Fruit fly (Drosophila melanogaster): ENCODE results near the gene CG12065.

Gene CG12065

dm6 chrX:8627171-8627570, 53.1 kb downstream of the CG12065 start (continued):
- TF ChIP-seq CG3163 (GFP tag; optimal IDR thresholded peaks at IDR 0.05): peak; percentile 39
- peak; percentile 69 for TF ChIP-seq Sox102F (GFP tag; optimal IDR thresholded peaks at IDR 0.05)
- no peak for TF ChIP-seq CG12104 (GFP tag; optimal IDR thresholded peaks at IDR 0.05)
- peak; percentile 5 for TF ChIP-seq slou (GFP tag; optimal IDR thresholded peaks at IDR 0.05)
- TF ChIP-seq CG13287 (GFP tag; IDR thresholded peaks at IDR 0.05; ENCODE audit: partially characterized antibody): no peak
- TF ChIP-seq pho (GFP tag; optimal IDR thresholded peaks at IDR 0.05): no peak
- peak; percentile 47; the same call in 1 of the 3 replicates for TF ChIP-seq CG2199 (GFP tag; IDR thresholded peaks at IDR 0.05)
- TF ChIP-seq CG9609 (GFP tag; optimal IDR thresholded peaks at IDR 0.05): peak; percentile 34
- TF ChIP-seq eyg (GFP tag; optimal IDR thresholded peaks at IDR 0.05): peak; percentile 15
- TF ChIP-seq Ssrp (tag; optimal IDR thresholded peaks at IDR 0.05): peak; percentile 74
- peak; percentile 89 for TF ChIP-seq nmo (GFP tag; optimal IDR thresholded peaks at IDR 0.05)
- peak; percentile 56 for TF ChIP-seq CG13775 (GFP tag; optimal IDR thresholded peaks at IDR 0.05)
- TF ChIP-seq nerfin-2 (GFP tag; IDR thresholded peaks at IDR 0.05; ENCODE audit: partially characterized antibody): no peak
- TF ChIP-seq sna (GFP tag; IDR thresholded peaks at IDR 0.05; ENCODE audit: partially characterized antibody): no peak
- no peak for TF ChIP-seq pan (optimal IDR thresholded peaks at IDR 0.05)
- TF ChIP-seq pan (GFP tag; optimal IDR thresholded peaks at IDR 0.05 in 1 of 2, IDR thresholded peaks at IDR 0.05 in 1 of 2): peak in 1 of 2 experiments; percentile 62
- TF ChIP-seq insv (GFP tag; optimal IDR thresholded peaks at IDR 0.05): no peak
- peak; percentile 80 for TF ChIP-seq fd96Cb (tag; optimal IDR thresholded peaks at IDR 0.05)
- peak; percentile 29 for TF ChIP-seq CHES-1-like (GFP tag; optimal IDR thresholded peaks at IDR 0.05)
- no peak for TF ChIP-seq CG15269 (tag; optimal IDR thresholded peaks at IDR 0.05)
- TF ChIP-seq gfzf (GFP tag; optimal IDR thresholded peaks at IDR 0.05): no peak
- TF ChIP-seq CG2889 (GFP tag; IDR thresholded peaks at IDR 0.05): 0 out of 3 replicates have a peak, but pooled peaks have one; percentile 47
- no peak for TF ChIP-seq CG15514 (GFP tag; optimal IDR thresholded peaks at IDR 0.05)
- TF ChIP-seq CG2875 (GFP tag; optimal IDR thresholded peaks at IDR 0.05): peak; percentile 62
- TF ChIP-seq Hsf (GFP tag; optimal IDR thresholded peaks at IDR 0.05): peak; percentile 43
- TF ChIP-seq lilli (GFP tag; optimal IDR thresholded peaks at IDR 0.05): peak; percentile 59
- peak; percentile 64 for TF ChIP-seq Nf-YB (GFP tag; optimal IDR thresholded peaks at IDR 0.05)
- no peak for TF ChIP-seq Adf1 (GFP tag; IDR thresholded peaks at IDR 0.05)
- peak; percentile 39; the same call in 2 of the 4 replicates for TF ChIP-seq Gug (GFP tag; IDR thresholded peaks at IDR 0.05)
- no peak for TF ChIP-seq her (GFP tag; optimal IDR thresholded peaks at IDR 0.05)
- no peak for TF ChIP-seq run (tag; optimal IDR thresholded peaks at IDR 0.05)
- TF ChIP-seq CG7786 (GFP tag; optimal IDR thresholded peaks at IDR 0.05): peak; percentile 50
- 0 out of 2 replicates have a peak, but pooled peaks have one; percentile 25 for TF ChIP-seq CG11247 (GFP tag; IDR thresholded peaks at IDR 0.05)
- no peak for TF ChIP-seq slbo (GFP tag; IDR thresholded peaks at IDR 0.05)
- TF ChIP-seq CG14014 (GFP tag; IDR thresholded peaks at IDR 0.05): no peak
- peak; percentile 86 for TF ChIP-seq slp2 (GFP tag; optimal IDR thresholded peaks at IDR 0.05)
- TF ChIP-seq gsb-n (tag; optimal IDR thresholded peaks at IDR 0.05): peak; percentile 81
- peak; percentile 20 for TF ChIP-seq NfI (GFP tag; optimal IDR thresholded peaks at IDR 0.05)
- TF ChIP-seq CG5245 (GFP tag; optimal IDR thresholded peaks at IDR 0.05): peak; percentile 24
- TF ChIP-seq Lhr (GFP tag; optimal IDR thresholded peaks at IDR 0.05): peak; percentile 48
- TF ChIP-seq Vsx1 (GFP tag; optimal IDR thresholded peaks at IDR 0.05): peak; percentile 46
- peak in 1 of 2 experiments; percentile 30 for TF ChIP-seq Hr78 (GFP tag; optimal IDR thresholded peaks at IDR 0.05)
- TF ChIP-seq CG4360 (GFP tag; IDR thresholded peaks at IDR 0.05): peak; percentile 56
- peak; percentile 42 for TF ChIP-seq CG1792 (GFP tag; optimal IDR thresholded peaks at IDR 0.05)
- TF ChIP-seq YL-1 (GFP tag; optimal IDR thresholded peaks at IDR 0.05): no peak
- TF ChIP-seq Scr (GFP tag; IDR thresholded peaks at IDR 0.05; ENCODE audit: partially characterized antibody): no peak
- TF ChIP-seq CG6791 (GFP tag; IDR thresholded peaks at IDR 0.05; ENCODE audit: partially characterized antibody): no peak
- TF ChIP-seq CG11085 (GFP tag; IDR thresholded peaks at IDR 0.05): no peak
- no peak for TF ChIP-seq nom (GFP tag; optimal IDR thresholded peaks at IDR 0.05)
- TF ChIP-seq knrl (GFP tag; IDR thresholded peaks at IDR 0.05; ENCODE audit: partially characterized antibody): no peak

All from whole organism, embryonic.